Worm (Caenorhabditis elegans) whole organism, L4 larva: ENCODE measurements around the gene F08G12.3.

Experiments used
- D1046.2 ChIP-seq: fragments of 200-800 bp; sonication (Bioruptor generic); IDR thresholded peaks from 2 replicates; pipeline ENCODE4 v1.3.6; 2022; ENCODE audit warnings: missing genetic modification characterization, missing compliant biosample characterization
- F10B5.3 ChIP-seq: sonication (generic microtip); optimal IDR thresholded peaks from 2 replicates; lab custom pipeline; 2016; ENCODE audit warnings: mild to moderate bottlenecking, missing genetic modification characterization, missing compliant biosample characterization
- F37D6.2 ChIP-seq: sonication (generic microtip); optimal IDR thresholded peaks from 2 replicates; lab custom pipeline; 2016; ENCODE audit warnings: mild to moderate bottlenecking, missing genetic modification characterization, missing compliant biosample characterization
- F49E8.2 ChIP-seq: sonication (generic microtip); optimal IDR thresholded peaks from 2 replicates; lab custom pipeline; 2016; ENCODE audit warnings: missing compliant biosample characterization, mild to moderate bottlenecking, missing genetic modification characterization, borderline replicate concordance
- T26A8.4 ChIP-seq: fragments of 200-800 bp; sonication (Bioruptor generic); IDR thresholded peaks from 2 replicates; pipeline ENCODE4 v1.3.6; 2022; ENCODE audit warnings: missing genetic modification characterization, missing compliant biosample characterization
- Y105C5A.15 ChIP-seq: fragments of 200-800 bp; sonication (Bioruptor generic); IDR thresholded peaks from 2 replicates; pipeline ENCODE4 v1.3.6; 2022; ENCODE audit warnings: missing genetic modification characterization, missing compliant biosample characterization
- Y48G9A.11 ChIP-seq: fragments of 200-800 bp; sonication (Bioruptor generic); IDR thresholded peaks from 2 replicates; pipeline ENCODE4 v1.3.6; 2022; ENCODE audit warnings: missing genetic modification reagents, missing genetic modification characterization, missing compliant biosample characterization
- ZK337.2 ChIP-seq: fragments of 200-800 bp; sonication (Bioruptor generic); IDR thresholded peaks from 2 replicates; pipeline ENCODE4 v1.3.6; 2022; ENCODE audit warnings: missing genetic modification reagents, missing genetic modification characterization, missing compliant biosample characterization
- aha-1 ChIP-seq: fragments of 150-350 bp; peaks from one replicate; lab custom pipeline; 2014; ENCODE audit warnings: missing biosample characterization, missing genetic modification characterization
- ama-1 ChIP-seq: fragments of 150-350 bp; optimal IDR thresholded peaks from 2 replicates; lab custom pipeline; 2014; ENCODE audit warnings: inconsistent platforms, mixed read lengths
- ceh-28 ChIP-seq: fragments of 150-350 bp; optimal IDR thresholded peaks from 2 replicates; lab custom pipeline; 2014; ENCODE audit warnings: missing biosample characterization, missing genetic modification reagents, missing genetic modification characterization
- ceh-62 ChIP-seq: sonication (generic microtip); optimal IDR thresholded peaks from 2 replicates; lab custom pipeline; 2017; ENCODE audit warnings: missing biosample characterization, missing genetic modification characterization
- ceh-82 ChIP-seq: sonication (generic microtip); optimal IDR thresholded peaks from 2 replicates; lab custom pipeline; 2017; ENCODE audit warnings: missing biosample characterization, missing genetic modification characterization
- daf-12 ChIP-seq: fragments of 150-350 bp; optimal IDR thresholded peaks from 2 replicates; lab custom pipeline; 2014; ENCODE audit warnings: missing biosample characterization, missing genetic modification reagents, missing genetic modification characterization
- daf-16 ChIP-seq, 3 experiments: sonication (generic microtip); optimal IDR thresholded peaks; 2 replicates each; lab custom pipeline; 2016 to 2017; ENCODE audit warnings: missing genetic modification characterization in 3 of 3, missing genetic modification reagents in 3 of 3, mild to moderate bottlenecking in 2 of 3, missing compliant biosample characterization in 2 of 3, missing biosample characterization in 1 of 3, moderate library complexity in 1 of 3
- daf-19 ChIP-seq: fragments of 200-800 bp; sonication (Bioruptor generic); conservative IDR thresholded peaks from 2 replicates; pipeline ENCODE4 v1.3.6; 2022; ENCODE audit warnings: missing genetic modification characterization, missing compliant biosample characterization
- dmd-6 ChIP-seq: fragments of 200-800 bp; sonication (Bioruptor generic); IDR thresholded peaks from 2 replicates; pipeline ENCODE4 v1.3.6; 2022; ENCODE audit warnings: missing genetic modification reagents, missing genetic modification characterization, missing compliant biosample characterization
- dmd-8 ChIP-seq: fragments of 200-800 bp; sonication (Bioruptor generic); IDR thresholded peaks from 2 replicates; pipeline ENCODE4 v1.3.6; 2022; ENCODE audit warnings: missing genetic modification characterization, missing compliant biosample characterization
- dpl-1 ChIP-seq: fragments of 150-350 bp; optimal IDR thresholded peaks from 2 replicates; lab custom pipeline; 2014; ENCODE audit warnings: missing biosample characterization, missing genetic modification reagents, missing genetic modification characterization
- egl-27 ChIP-seq: sonication (generic microtip); optimal IDR thresholded peaks from 3 replicates; lab custom pipeline; 2017; ENCODE audit warnings: missing biosample characterization, missing genetic modification reagents, missing genetic modification characterization
- lin-13 ChIP-seq: fragments of 150-350 bp; optimal IDR thresholded peaks from 2 replicates; lab custom pipeline; 2014; ENCODE audit warnings: missing biosample characterization, missing genetic modification reagents, missing genetic modification characterization
- lin-15B ChIP-seq: fragments of 150-350 bp; sonication (generic microtip); optimal IDR thresholded peaks from 3 replicates; lab custom pipeline; 2014; ENCODE audit warnings: missing biosample characterization, missing genetic modification characterization
- lin-29 ChIP-seq: fragments of 200-800 bp; sonication (Bioruptor generic); IDR thresholded peaks from 2 replicates; pipeline ENCODE4 v1.3.6; 2022; ENCODE audit warnings: missing genetic modification reagents, missing genetic modification characterization, missing compliant biosample characterization
- lin-38 ChIP-seq: fragments of 200-800 bp; sonication (Bioruptor generic); IDR thresholded peaks from 2 replicates; pipeline ENCODE4 v1.3.6; 2022; ENCODE audit warnings: missing genetic modification reagents, missing genetic modification characterization, missing compliant biosample characterization
- lir-3 ChIP-seq: sonication (generic microtip); optimal IDR thresholded peaks from 2 replicates; lab custom pipeline; 2016; ENCODE audit warnings: mild to moderate bottlenecking, missing genetic modification characterization, missing compliant biosample characterization
- mdl-1 ChIP-seq, 2 experiments: fragments of 150-350 bp in 1 of 2; sonication (generic microtip) in 1 of 2; optimal IDR thresholded peaks; 2 replicates each; lab custom pipeline; 2014 to 2017; ENCODE audit warnings: missing biosample characterization in 2 of 2, missing genetic modification characterization in 2 of 2
- mep-1 ChIP-seq: fragments of 150-350 bp; sonication (generic microtip); optimal IDR thresholded peaks from 3 replicates; lab custom pipeline; 2014; ENCODE audit warnings: missing biosample characterization, missing genetic modification characterization
- mxl-3 ChIP-seq: fragments of 200-800 bp; sonication (Bioruptor generic); optimal IDR thresholded peaks from 2 replicates; lab custom pipeline; 2018; ENCODE audit warnings: mild to moderate bottlenecking, missing genetic modification characterization, missing compliant biosample characterization
- nhr-10 ChIP-seq: fragments of 150-350 bp; optimal IDR thresholded peaks from 2 replicates; lab custom pipeline; 2014; ENCODE audit warnings: missing biosample characterization, missing genetic modification characterization
- nhr-102 ChIP-seq: sonication (generic microtip); optimal IDR thresholded peaks from 2 replicates; lab custom pipeline; 2016; ENCODE audit warnings: mild to moderate bottlenecking, missing genetic modification characterization, moderate library complexity, missing compliant biosample characterization
- nhr-11 ChIP-seq: fragments of 150-350 bp; optimal IDR thresholded peaks from 2 replicates; lab custom pipeline; 2014; ENCODE audit warnings: missing biosample characterization, missing genetic modification characterization
- nhr-25 ChIP-seq: sonication (generic microtip); optimal IDR thresholded peaks from 2 replicates; lab custom pipeline; 2017; ENCODE audit warnings: missing genetic modification characterization, mild to moderate bottlenecking, missing compliant biosample characterization, antibody characterized with exemption, moderate library complexity, borderline replicate concordance; ENCODE audit not compliant: insufficient read depth
- nhr-28 ChIP-seq: fragments of 150-350 bp; optimal IDR thresholded peaks from 2 replicates; lab custom pipeline; 2014; ENCODE audit warnings: missing biosample characterization, missing genetic modification characterization
- nhr-41 ChIP-seq: fragments of 200-800 bp; sonication (Bioruptor generic); IDR thresholded peaks from 2 replicates; pipeline ENCODE4 v1.3.6; 2022; ENCODE audit warnings: missing genetic modification reagents, missing genetic modification characterization, missing compliant biosample characterization
- nhr-42 ChIP-seq: fragments of 200-800 bp; sonication (Bioruptor generic); IDR thresholded peaks from 2 replicates; pipeline ENCODE4 v1.3.6; 2022; ENCODE audit warnings: missing genetic modification characterization, missing compliant biosample characterization
- nhr-76 ChIP-seq: fragments of 150-350 bp; optimal IDR thresholded peaks from 2 replicates; lab custom pipeline; 2014; ENCODE audit warnings: missing biosample characterization, missing genetic modification characterization
- nhr-77 ChIP-seq: fragments of 150-350 bp; optimal IDR thresholded peaks from 2 replicates; lab custom pipeline; 2014; ENCODE audit warnings: missing biosample characterization, missing genetic modification characterization
- pha-4 ChIP-seq, 2 experiments: fragments of 150-350 bp in 1 of 2; fragments of 200-800 bp in 1 of 2; sonication (Bioruptor generic) in 1 of 2; IDR thresholded peaks in 1 of 2; optimal IDR thresholded peaks in 1 of 2; 2 replicates each; pipeline versions ENCODE4 v1.3.6 to Lab custom; 2014 to 2022; ENCODE audit warnings: missing genetic modification characterization in 2 of 2, missing genetic modification reagents in 2 of 2, missing biosample characterization in 1 of 2, missing compliant biosample characterization in 1 of 2
- php-3 ChIP-seq: fragments of 200-800 bp; sonication (Bioruptor generic); IDR thresholded peaks from 2 replicates; pipeline ENCODE4 v1.3.6; 2022; ENCODE audit warnings: missing genetic modification reagents, missing genetic modification characterization, missing compliant biosample characterization
- pqm-1 ChIP-seq: sonication (generic microtip); optimal IDR thresholded peaks from 2 replicates; lab custom pipeline; 2017; ENCODE audit warnings: missing biosample characterization, missing genetic modification characterization
- saeg-2 ChIP-seq: fragments of 200-800 bp; sonication (Bioruptor generic); IDR thresholded peaks from 2 replicates; pipeline ENCODE4 v1.3.6; 2022; ENCODE audit warnings: missing genetic modification reagents, missing genetic modification characterization, missing compliant biosample characterization
- set-16 ChIP-seq: fragments of 200-800 bp; sonication (Bioruptor generic); IDR thresholded peaks from 2 replicates; pipeline ENCODE4 v1.3.6; 2022; ENCODE audit warnings: missing genetic modification reagents, missing genetic modification characterization, missing compliant biosample characterization
- tag-97 ChIP-seq: fragments of 200-800 bp; sonication (Bioruptor generic); IDR thresholded peaks from 2 replicates; pipeline ENCODE4 v1.3.6; 2022; ENCODE audit warnings: missing genetic modification characterization, missing compliant biosample characterization
- tra-1 ChIP-seq: fragments of 200-800 bp; sonication (Bioruptor generic); IDR thresholded peaks from 2 replicates; pipeline ENCODE4 v1.3.6; 2022; ENCODE audit warnings: missing genetic modification reagents, missing genetic modification characterization, missing compliant biosample characterization
- unc-39 ChIP-seq: sonication (generic microtip); optimal IDR thresholded peaks from 2 replicates; lab custom pipeline; 2017; ENCODE audit warnings: missing biosample characterization, missing genetic modification characterization
- unc-62 ChIP-seq, 3 experiments: fragments of 150-350 bp in 1 of 3; sonication (generic microtip); optimal IDR thresholded peaks in 2 of 3; peaks in 1 of 3; 1 replicate in 1 of 3; 2 replicates in 2 of 3; lab custom pipeline; 2014 to 2017; ENCODE audit warnings: missing biosample characterization in 3 of 3, missing genetic modification characterization in 3 of 3, missing genetic modification reagents in 3 of 3, missing genotype in 1 of 3
- zfp-2 ChIP-seq: sonication (generic microtip); optimal IDR thresholded peaks from 2 replicates; lab custom pipeline; 2016; ENCODE audit warnings: mild to moderate bottlenecking, missing genetic modification characterization, missing compliant biosample characterization
- zfp-3 ChIP-seq: fragments of 200-800 bp; sonication (Bioruptor generic); conservative IDR thresholded peaks from 2 replicates; pipeline ENCODE4 v1.3.6; 2022; ENCODE audit warnings: missing genetic modification reagents, missing genetic modification characterization, missing compliant biosample characterization

The F08G12.3 gene

DNA sequence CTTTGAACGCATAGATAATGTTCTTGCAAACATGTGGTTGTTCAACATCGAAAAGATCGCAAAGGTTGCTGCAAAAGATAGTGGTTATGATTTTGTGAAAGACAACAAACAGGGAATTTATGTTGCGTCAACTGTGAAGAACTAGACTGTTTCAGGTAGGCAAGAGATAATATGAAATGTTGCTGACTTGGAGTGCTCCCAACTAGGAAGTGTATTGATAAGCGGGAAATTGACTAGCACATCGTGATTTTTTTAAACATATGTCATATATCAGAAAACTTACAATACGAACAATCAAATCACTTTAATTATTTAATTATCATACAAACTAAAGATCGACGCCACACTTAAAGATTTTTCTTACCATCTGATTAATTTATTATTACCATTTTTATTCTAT, 23.2 kb downstream of the F08G12.3 start:
- TF ChIP-seq ceh-82 (tag; lab: Kevin White, UChicago) (no peak), zfp-2 (no peak), set-16 (GFP tag; lab: Robert Waterston, UW) (no peak), ama-1 (no peak), nhr-25 (tag; lab: Kevin White, UChicago) (no peak), daf-16 (GFP tag; optimal IDR thresholded peaks at IDR 0.05; lab: Kevin White, UChicago) (no peak), daf-16 (tag; optimal IDR thresholded peaks at IDR 0.05; lab: Kevin White, UChicago) (peak; percentile 40), lin-29 (GFP tag; lab: Robert Waterston, UW) (no peak), aha-1 (tag; lab: Kevin White, UChicago) (peak; percentile 5), pqm-1 (tag; lab: Kevin White, UChicago) (peak; percentile 80), nhr-11 (tag; lab: Kevin White, UChicago) (no peak), nhr-10 (no peak), nhr-42 (no peak), nhr-28 (tag; lab: Kevin White, UChicago) (peak; percentile 13), php-3 (GFP tag; lab: Robert Waterston, UW) (no peak), ZK337.2 (GFP tag; lab: Robert Waterston, UW) (no peak), dmd-6 (peak; percentile 44; the same call in 1 of the 2 replicates), Y48G9A.11 (GFP tag; lab: Robert Waterston, UW) (no peak), F37D6.2 (tag; lab: Kevin White, UChicago) (no peak)
- TF ChIP-seq, all 104 proteins: peak for 5

ce11 chrX:11324240-11324639, 24.2 kb downstream of the F08G12.3 start, which contains the start of gene asm-2:
asm-2 (minus strand) TSS chrX:11324251.
- no peak for TF ChIP-seq lin-38 (GFP tag; lab: Robert Waterston, UW)
- TF ChIP-seq dpl-1 (GFP tag; lab: Kevin White, UChicago): no peak
- no peak for TF ChIP-seq tag-97
- TF ChIP-seq lin-15B (tag; lab: Kevin White, UChicago): no peak
- peak in 1 of 2 experiments; percentile 29 for TF ChIP-seq mdl-1 (tag; optimal IDR thresholded peaks at IDR 0.05; lab: Kevin White, UChicago)
- TF ChIP-seq mep-1 (tag; lab: Kevin White, UChicago): no peak
- no peak for TF ChIP-seq php-3 (GFP tag; lab: Robert Waterston, UW)
- TF ChIP-seq mxl-3 (GFP tag; lab: Kevin White, UChicago): peak; percentile 68
- no peak for TF ChIP-seq daf-12 (tag; lab: Kevin White, UChicago)
- TF ChIP-seq nhr-10: no peak
- no peak for TF ChIP-seq saeg-2
- no peak for TF ChIP-seq egl-27 (tag; lab: Kevin White, UChicago)
- no peak for TF ChIP-seq lin-13 (GFP tag; lab: Kevin White, UChicago)
- no peak for TF ChIP-seq Y105C5A.15 (GFP tag; lab: Robert Waterston, UW)
- no peak for TF ChIP-seq daf-19 (GFP tag; lab: Robert Waterston, UW)
- TF ChIP-seq F10B5.3: no peak
- TF ChIP-seq daf-16 (GFP tag; optimal IDR thresholded peaks at IDR 0.05; lab: Kevin White, UChicago): no peak
- peak; percentile 88 for TF ChIP-seq daf-16 (tag; optimal IDR thresholded peaks at IDR 0.05; lab: Kevin White, UChicago)
- TF ChIP-seq unc-39 (tag; lab: Kevin White, UChicago): no peak
- TF ChIP-seq dmd-6: peak; percentile 63
- TF ChIP-seq pqm-1 (tag; lab: Kevin White, UChicago): peak; percentile 98
- TF ChIP-seq nhr-42: no peak
- peak; percentile 57 for TF ChIP-seq nhr-77 (tag; lab: Kevin White, UChicago)
- TF ChIP-seq nhr-25 (tag; lab: Kevin White, UChicago): no peak
- TF ChIP-seq T26A8.4 (GFP tag; lab: Robert Waterston, UW): no peak
- TF ChIP-seq ceh-62: no peak
- TF ChIP-seq unc-62 (GFP tag; optimal IDR thresholded peaks at IDR 0.05 in 1 of 2; lab: Kevin White, UChicago): no peak
- TF ChIP-seq unc-62 (tag; optimal IDR thresholded peaks at IDR 0.05; lab: Kevin White, UChicago): no peak
- no peak for TF ChIP-seq lir-3 (tag; lab: Kevin White, UChicago)
- no peak for TF ChIP-seq D1046.2 (GFP tag; lab: Robert Waterston, UW)
- TF ChIP-seq dmd-8 (GFP tag; lab: Robert Waterston, UW): no peak
- TF ChIP-seq ceh-28 (tag; lab: Kevin White, UChicago): no peak
- TF ChIP-seq zfp-2: no peak
- no peak for TF ChIP-seq nhr-76 (tag; lab: Kevin White, UChicago)
- no peak for TF ChIP-seq nhr-41 (GFP tag; lab: Robert Waterston, UW)
- no peak for TF ChIP-seq pha-4 (GFP tag; IDR thresholded peaks at IDR 0.05; lab: Robert Waterston, UW)
- TF ChIP-seq pha-4 (tag; optimal IDR thresholded peaks at IDR 0.05; lab: Kevin White, UChicago): no peak
- TF ChIP-seq nhr-102 (tag; lab: Kevin White, UChicago): no peak
- no peak for TF ChIP-seq Y48G9A.11 (GFP tag; lab: Robert Waterston, UW)
- TF ChIP-seq zfp-3 (GFP tag; lab: Robert Waterston, UW): no peak
- peak; percentile 36; the same call in 1 of the 2 replicates for TF ChIP-seq tra-1 (GFP tag; lab: Robert Waterston, UW)
- no peak for TF ChIP-seq F49E8.2 (tag; lab: Kevin White, UChicago)
